Fruit fly (Drosophila melanogaster) whole organism, embryonic: ENCODE data around the gene Cpr73D.
A peak's percentile ranks its signal among the peaks of the same experiment; 100 is the strongest.

Experiments used
- Abd-B ChIP-seq: fragments of 200-800 bp; sonication (Bioruptor generic); optimal IDR thresholded peaks from 2 replicates; lab custom pipeline; 2018; ENCODE audit warnings: missing biosample characterization, mild to moderate bottlenecking, missing genetic modification characterization, moderate library complexity
- Ada2b ChIP-seq: fragments of 200-800 bp; sonication (Bioruptor generic); IDR thresholded peaks from 2 replicates; pipeline ENCODE4 v1.3.6; 2022; ENCODE audit warnings: missing biosample characterization, missing genetic modification characterization
- Antp ChIP-seq: fragments of 200-800 bp; sonication (Bioruptor generic); optimal IDR thresholded peaks from 3 replicates; lab custom pipeline; 2016; ENCODE audit warnings: missing biosample characterization, missing genetic modification characterization
- Asciz ChIP-seq: fragments of 200-800 bp; sonication (Bioruptor generic); optimal IDR thresholded peaks from 2 replicates; lab custom pipeline; 2017; ENCODE audit warnings: missing biosample characterization, mild to moderate bottlenecking, missing genetic modification characterization, missing genetic modification reagents
- B-H2 ChIP-seq: fragments of 200-800 bp; sonication (Bioruptor generic); optimal IDR thresholded peaks from 2 replicates; lab custom pipeline; 2018; ENCODE audit warnings: missing biosample characterization, mild to moderate bottlenecking, missing genetic modification characterization
- CG12104 ChIP-seq: fragments of 200-800 bp; sonication (Bioruptor generic); optimal IDR thresholded peaks from 3 replicates; lab custom pipeline; 2016; ENCODE audit warnings: missing biosample characterization, missing genetic modification characterization
- CG12155 ChIP-seq: fragments of 200-800 bp; sonication (Bioruptor generic); optimal IDR thresholded peaks from 3 replicates; lab custom pipeline; 2016; ENCODE audit warnings: missing biosample characterization, missing genetic modification characterization
- CG12299 ChIP-seq: fragments of 200-800 bp; sonication (Bioruptor generic); optimal IDR thresholded peaks from 2 replicates; lab custom pipeline; 2018; ENCODE audit warnings: missing biosample characterization, mild to moderate bottlenecking, missing genetic modification characterization
- CG13287 ChIP-seq: fragments of 200-800 bp; sonication (Bioruptor generic); IDR thresholded peaks from 2 replicates; pipeline ENCODE4 v1.3.6; 2022; ENCODE audit warnings: missing biosample characterization, missing genetic modification characterization; ENCODE audit not compliant: partially characterized antibody
- CG13624 ChIP-seq: fragments of 200-800 bp; sonication (Bioruptor generic); optimal IDR thresholded peaks from 2 replicates; lab custom pipeline; 2016; ENCODE audit warnings: missing biosample characterization, missing genetic modification characterization
- CG13894 ChIP-seq: fragments of 200-800 bp; sonication (Bioruptor generic); optimal IDR thresholded peaks from 3 replicates; lab custom pipeline; 2018; ENCODE audit warnings: missing biosample characterization, mild to moderate bottlenecking, missing genetic modification characterization, moderate library complexity
- CG14441 ChIP-seq: fragments of 200-800 bp; sonication (Bioruptor generic); IDR thresholded peaks from 2 replicates; pipeline ENCODE4 v1.3.6; 2022; ENCODE audit warnings: missing biosample characterization, missing genetic modification characterization
- CG1647 ChIP-seq: fragments of 200-800 bp; sonication (Bioruptor generic); optimal IDR thresholded peaks from 3 replicates; lab custom pipeline; 2016; ENCODE audit warnings: missing biosample characterization, missing genetic modification characterization
- CG17328 ChIP-seq: fragments of 200-800 bp; sonication (Bioruptor generic); IDR thresholded peaks from 2 replicates; pipeline ENCODE4 v1.3.6; 2022; ENCODE audit warnings: missing biosample characterization, missing genetic modification characterization
- CG17912 ChIP-seq: fragments of 200-800 bp; sonication (Bioruptor generic); optimal IDR thresholded peaks from 2 replicates; lab custom pipeline; 2018; ENCODE audit warnings: missing biosample characterization, mild to moderate bottlenecking, missing genetic modification characterization
- CG1832 ChIP-seq: fragments of 200-800 bp; sonication (Bioruptor generic); optimal IDR thresholded peaks from 2 replicates; lab custom pipeline; 2017; ENCODE audit warnings: missing biosample characterization, mild to moderate bottlenecking, missing genetic modification characterization, inconsistent platforms
- CG2199 ChIP-seq: fragments of 200-800 bp; sonication (Bioruptor generic); IDR thresholded peaks from 3 replicates; pipeline ENCODE4 v1.3.6; 2022; ENCODE audit warnings: missing biosample characterization, missing genetic modification characterization
- CG2202 ChIP-seq: fragments of 200-800 bp; sonication (Bioruptor generic); optimal IDR thresholded peaks from 2 replicates; lab custom pipeline; 2018; ENCODE audit warnings: missing biosample characterization, mild to moderate bottlenecking, missing genetic modification characterization
- CG30020 ChIP-seq: fragments of 200-800 bp; optimal IDR thresholded peaks from 2 replicates; lab custom pipeline; 2019; ENCODE audit warnings: missing biosample characterization, mild to moderate bottlenecking, missing genetic modification characterization, moderate library complexity
- CG4360 ChIP-seq: fragments of 200-800 bp; sonication (Bioruptor generic); IDR thresholded peaks from 2 replicates; pipeline ENCODE4 v1.3.6; 2022; ENCODE audit warnings: missing biosample characterization, missing genetic modification characterization
- CG5180 ChIP-seq: fragments of 200-800 bp; sonication (Bioruptor generic); optimal IDR thresholded peaks from 3 replicates; lab custom pipeline; 2017; ENCODE audit warnings: missing biosample characterization, missing genetic modification characterization, mild to moderate bottlenecking, moderate library complexity, missing genetic modification reagents
- CG6765 ChIP-seq: fragments of 200-800 bp; sonication (Bioruptor generic); optimal IDR thresholded peaks from 3 replicates; lab custom pipeline; 2017; ENCODE audit warnings: missing biosample characterization, mild to moderate bottlenecking, missing genetic modification characterization
- CG7963 ChIP-seq: fragments of 200-800 bp; sonication (Bioruptor generic); IDR thresholded peaks from 3 replicates; pipeline ENCODE4 v1.3.6; 2022; ENCODE audit warnings: missing biosample characterization, missing genetic modification characterization; ENCODE audit not compliant: partially characterized antibody
- CG8290 ChIP-seq, 3 experiments: fragments of 200-800 bp; sonication (Bioruptor generic); optimal IDR thresholded peaks; 2 replicates each; lab custom pipeline; 2016 to 2019; ENCODE audit warnings: missing biosample characterization in 3 of 3, missing genetic modification characterization in 3 of 3, mild to moderate bottlenecking in 2 of 3, moderate library complexity in 1 of 3
- CoRest ChIP-seq: fragments of 200-800 bp; sonication (Bioruptor generic); optimal IDR thresholded peaks from 3 replicates; lab custom pipeline; 2018; ENCODE audit warnings: missing biosample characterization, mild to moderate bottlenecking, missing genetic modification characterization, moderate library complexity
- Dad ChIP-seq: fragments of 200-800 bp; sonication (Bioruptor generic); optimal IDR thresholded peaks from 3 replicates; lab custom pipeline; 2016; ENCODE audit warnings: missing biosample characterization, missing genetic modification characterization
- Dbx ChIP-seq: fragments of 200-800 bp; sonication (Bioruptor generic); IDR thresholded peaks from 3 replicates; pipeline ENCODE4 v1.3.6; 2022; ENCODE audit warnings: missing biosample characterization, missing genetic modification characterization
- Dip3 ChIP-seq: fragments of 200-800 bp; sonication (Bioruptor generic); optimal IDR thresholded peaks from 3 replicates; lab custom pipeline; 2016; ENCODE audit warnings: missing biosample characterization, missing genetic modification characterization
- Doc2 ChIP-seq: fragments of 200-800 bp; sonication (Bioruptor generic); IDR thresholded peaks from 2 replicates; pipeline ENCODE4 v1.3.6; 2022; ENCODE audit warnings: missing biosample characterization, missing genetic modification characterization
- ERR ChIP-seq: fragments of 200-800 bp; sonication (Bioruptor generic); optimal IDR thresholded peaks from 2 replicates; lab custom pipeline; 2016; ENCODE audit warnings: missing biosample characterization, missing genetic modification characterization
- Elba2 ChIP-seq: fragments of 200-800 bp; sonication (Bioruptor generic); optimal IDR thresholded peaks from 3 replicates; lab custom pipeline; 2016; ENCODE audit warnings: missing biosample characterization, missing genetic modification characterization
- NK7.1 ChIP-seq: fragments of 200-800 bp; sonication (Bioruptor generic); optimal IDR thresholded peaks from 3 replicates; lab custom pipeline; 2016; ENCODE audit warnings: missing biosample characterization, missing genetic modification characterization
- Opbp ChIP-seq: fragments of 200-800 bp; sonication (Bioruptor generic); IDR thresholded peaks from 3 replicates; pipeline ENCODE4 v1.3.6; 2022; ENCODE audit warnings: missing biosample characterization, missing genetic modification characterization; ENCODE audit not compliant: partially characterized antibody
- ac ChIP-seq: fragments of 200-800 bp; sonication (Bioruptor generic); optimal IDR thresholded peaks from 3 replicates; lab custom pipeline; 2017; ENCODE audit warnings: missing biosample characterization, mild to moderate bottlenecking, missing genetic modification characterization
- bigmax ChIP-seq: fragments of 200-800 bp; sonication (Bioruptor generic); optimal IDR thresholded peaks from 2 replicates; lab custom pipeline; 2018; ENCODE audit warnings: missing biosample characterization, mild to moderate bottlenecking, missing genetic modification characterization
- bsh ChIP-seq, 2 experiments: fragments of 200-800 bp; sonication (Bioruptor generic); optimal IDR thresholded peaks; 2 replicates each; lab custom pipeline; 2017 to 2018; ENCODE audit warnings: mild to moderate bottlenecking in 2 of 2, missing biosample characterization in 2 of 2, missing genetic modification characterization in 2 of 2, moderate library complexity in 1 of 2
- cas ChIP-seq: fragments of 200-800 bp; sonication (Bioruptor generic); IDR thresholded peaks from 2 replicates; pipeline ENCODE4 v1.3.6; 2022; ENCODE audit warnings: missing biosample characterization, missing genetic modification characterization
- danr ChIP-seq: fragments of 200-800 bp; sonication (Bioruptor generic); IDR thresholded peaks from 2 replicates; pipeline ENCODE4 v1.3.6; 2022; ENCODE audit warnings: missing biosample characterization, missing genetic modification characterization
- disco-r ChIP-seq: fragments of 200-800 bp; sonication (Bioruptor generic); optimal IDR thresholded peaks from 2 replicates; lab custom pipeline; 2016; ENCODE audit warnings: missing biosample characterization, missing genetic modification characterization
- emc ChIP-seq: fragments of 200-800 bp; sonication (Bioruptor generic); optimal IDR thresholded peaks from 2 replicates; lab custom pipeline; 2016; ENCODE audit warnings: missing biosample characterization, missing genetic modification characterization
- gcm2 ChIP-seq: fragments of 200-800 bp; sonication (Bioruptor generic); optimal IDR thresholded peaks from 2 replicates; lab custom pipeline; 2016; ENCODE audit warnings: missing biosample characterization, missing genetic modification characterization
- gfzf ChIP-seq: fragments of 200-800 bp; sonication (Bioruptor generic); optimal IDR thresholded peaks from 2 replicates; lab custom pipeline; 2016; ENCODE audit warnings: missing biosample characterization, mild to moderate bottlenecking, missing genetic modification characterization, moderate library complexity
- inv ChIP-seq: fragments of 200-800 bp; sonication (Bioruptor generic); IDR thresholded peaks from 2 replicates; pipeline ENCODE4 v1.3.6; 2022; ENCODE audit warnings: missing biosample characterization, missing genetic modification characterization; ENCODE audit not compliant: partially characterized antibody
- ken ChIP-seq: fragments of 200-800 bp; sonication (Bioruptor generic); IDR thresholded peaks from 3 replicates; pipeline ENCODE4 v1.3.6; 2022; ENCODE audit warnings: missing biosample characterization, missing genetic modification characterization
- pnt ChIP-seq: fragments of 200-800 bp; sonication (Bioruptor generic); optimal IDR thresholded peaks from 3 replicates; lab custom pipeline; 2016; ENCODE audit warnings: missing biosample characterization, missing genetic modification characterization
- run ChIP-seq: fragments of 200-800 bp; sonication (Bioruptor generic); optimal IDR thresholded peaks from 3 replicates; lab custom pipeline; 2018; ENCODE audit warnings: missing biosample characterization, mild to moderate bottlenecking, missing genetic modification characterization
- slp2 ChIP-seq: fragments of 200-800 bp; sonication (Bioruptor generic); optimal IDR thresholded peaks from 2 replicates; lab custom pipeline; 2016; ENCODE audit warnings: missing biosample characterization, missing genetic modification characterization
- toy ChIP-seq: fragments of 200-800 bp; sonication (Bioruptor generic); IDR thresholded peaks from 2 replicates; pipeline ENCODE4 v1.3.6; 2022; ENCODE audit warnings: missing biosample characterization, missing genetic modification characterization
- wdn ChIP-seq: fragments of 200-800 bp; sonication (Bioruptor generic); IDR thresholded peaks from 2 replicates; pipeline ENCODE4 v1.3.6; 2022; ENCODE audit warnings: missing biosample characterization, missing genetic modification characterization
- wor ChIP-seq: fragments of 200-800 bp; sonication (Bioruptor generic); IDR thresholded peaks from 2 replicates; pipeline ENCODE4 v1.3.6; 2022; ENCODE audit warnings: missing biosample characterization, missing genetic modification characterization

Cpr73D gene

DNA sequence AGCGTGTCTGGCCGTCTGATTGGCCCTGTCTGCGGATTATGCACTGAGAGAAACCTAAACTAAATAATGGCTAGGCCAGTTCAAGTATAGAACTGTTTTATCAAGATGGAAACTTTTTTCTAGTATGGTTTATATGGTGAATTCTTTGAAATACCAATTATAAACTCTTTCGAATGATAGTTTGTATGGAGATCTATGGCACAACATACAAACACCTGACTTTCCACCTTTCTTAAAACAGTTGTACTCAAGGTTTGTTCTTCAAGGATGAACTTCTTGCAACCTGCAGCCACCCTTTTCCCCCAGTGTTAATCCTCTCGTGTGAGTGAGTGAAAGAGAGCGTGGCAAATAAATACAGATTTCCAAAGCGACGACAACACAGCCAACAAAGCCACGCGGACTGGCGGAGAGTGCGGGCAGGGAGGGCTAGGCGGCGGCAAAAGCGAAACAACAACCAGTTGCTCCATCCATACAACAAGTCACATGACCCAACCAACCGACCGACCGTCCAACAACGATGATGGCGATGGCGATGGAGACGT is 46.8 kb upstream of the Cpr73D start (continued):
- TF ChIP-seq CG12104 (GFP tag; lab: Kevin White, UChicago) (peak; percentile 82), CG13287 (GFP tag; lab: Robert Waterston, UW) (no peak), Elba2 (GFP tag; lab: Kevin White, UChicago) (peak; percentile 33), bigmax (GFP tag; lab: Kevin White, UChicago) (no peak), Dbx (GFP tag; lab: Robert Waterston, UW) (peak; percentile 83), CG1647 (GFP tag; lab: Kevin White, UChicago) (peak; percentile 86), Antp (peak; percentile 92), Dip3 (GFP tag; lab: Kevin White, UChicago) (peak; percentile 88), CG7963 (GFP tag; lab: Robert Waterston, UW) (no peak), CG13624 (GFP tag; lab: Kevin White, UChicago) (peak; percentile 89), gfzf (no peak), danr (GFP tag; lab: Robert Waterston, UW) (peak; percentile 81), CG17328 (GFP tag; lab: Robert Waterston, UW) (peak; percentile 61), B-H2 (GFP tag; lab: Kevin White, UChicago) (no peak), CG1832 (GFP tag; lab: Kevin White, UChicago) (peak; percentile 28), toy (GFP tag; lab: Robert Waterston, UW) (peak; percentile 58; the same call in 1 of the 2 replicates), Ada2b (GFP tag; lab: Robert Waterston, UW) (peak; percentile 84), NK7.1 (GFP tag; lab: Kevin White, UChicago) (peak; percentile 82), Asciz (GFP tag; lab: Kevin White, UChicago) (peak; percentile 80), inv (GFP tag; lab: Robert Waterston, UW) (peak; percentile 36; the same call in 1 of the 2 replicates), CG4360 (GFP tag; lab: Robert Waterston, UW) (no peak), CG6765 (GFP tag; lab: Kevin White, UChicago) (peak; percentile 75), bsh (GFP tag; optimal IDR thresholded peaks at IDR 0.05; lab: Kevin White, UChicago) (peak; percentile 77 to 79), CG17912 (GFP tag; lab: Kevin White, UChicago) (no peak), wor (GFP tag; lab: Robert Waterston, UW) (peak; percentile 64), Opbp (GFP tag; lab: Robert Waterston, UW) (no peak), Abd-B (GFP tag; lab: Kevin White, UChicago) (peak; percentile 88), CG8290 (GFP tag; optimal IDR thresholded peaks at IDR 0.05; lab: Kevin White, UChicago) (peak; percentile 49), CG8290 (tag; optimal IDR thresholded peaks at IDR 0.05; lab: Kevin White, UChicago) (peak in 1 of 2 experiments; percentile 56), CG12155 (GFP tag; lab: Kevin White, UChicago) (peak; percentile 73), ERR (GFP tag; lab: Kevin White, UChicago) (peak; percentile 74), ac (no peak), run (peak; percentile 81), CG30020 (peak; percentile 55), CG2199 (GFP tag; lab: Robert Waterston, UW) (no peak; the same call in 2 of the 3 replicates), CG12299 (tag; lab: Kevin White, UChicago) (peak; percentile 74), Doc2 (GFP tag; lab: Robert Waterston, UW) (peak; percentile 50; the same call in 1 of the 2 replicates), CG13894 (tag; lab: Kevin White, UChicago) (peak; percentile 40), CoRest (tag; lab: Kevin White, UChicago) (peak; percentile 94), wdn (GFP tag; lab: Robert Waterston, UW) (peak; percentile 63), emc (peak; percentile 90), ken (peak; percentile 70; the same call in 2 of the 3 replicates), disco-r (peak; percentile 86), Dad (GFP tag; lab: Kevin White, UChicago) (peak; percentile 84), slp2 (GFP tag; lab: Kevin White, UChicago) (peak; percentile 83), CG5180 (peak; percentile 76), CG2202 (tag; lab: Kevin White, UChicago) (peak; percentile 1), CG14441 (GFP tag; lab: Robert Waterston, UW) (peak; percentile 88), cas (GFP tag; lab: Robert Waterston, UW) (peak; percentile 56; the same call in 1 of the 2 replicates), gcm2 (GFP tag; lab: Kevin White, UChicago) (peak; percentile 74), pnt (GFP tag; lab: Kevin White, UChicago) (peak; percentile 89)
